Worm (Caenorhabditis elegans): ENCODE measurements around the gene C17G10.13.
A peak's percentile ranks its signal among the peaks of the same experiment; 100 is the strongest.

C17G10.13 gene

ce11 chrII:5544145-5544515 is 45.5 kb downstream of the C17G10.13 start (continued):
- TF ChIP-seq daf-12 (tag; optimal IDR thresholded peaks at IDR 0.05) (no peak), nhr-6 (tag; optimal IDR thresholded peaks at IDR 0.05) (no peak), nhr-111 (GFP tag; optimal IDR thresholded peaks at IDR 0.05) (no peak), F37D6.2 (tag; optimal IDR thresholded peaks at IDR 0.05) (no peak), spr-3 (GFP tag; optimal IDR thresholded peaks at IDR 0.05) (no peak), aly-2 (tag; optimal IDR thresholded peaks at IDR 0.05) (no peak), attf-4 (tag; optimal IDR thresholded peaks at IDR 0.05) (no peak), egl-27 (tag; optimal IDR thresholded peaks at IDR 0.05) (peak; percentile 48), cey-2 (tag; optimal IDR thresholded peaks at IDR 0.05; ENCODE audit: borderline replicate concordance, insufficient read depth) (no peak), ceh-32 (tag; optimal IDR thresholded peaks at IDR 0.05; ENCODE audit: poor library complexity) (no peak), lsy-2 (tag; optimal IDR thresholded peaks at IDR 0.05) (peak; percentile 0 to 83), R02D3.7 (tag; optimal IDR thresholded peaks at IDR 0.05) (no peak), saeg-2 (GFP tag; IDR thresholded peaks at IDR 0.05) (peak; percentile 47; the same call in 1 of the 2 replicates), rbr-2 (tag; optimal IDR thresholded peaks at IDR 0.05) (no peak), lin-38 (GFP tag; IDR thresholded peaks at IDR 0.05) (0 out of 2 replicates have a peak, but pooled peaks have one; percentile 4), ceh-62 (tag; optimal IDR thresholded peaks at IDR 0.05) (no peak), lin-13 (GFP tag; optimal IDR thresholded peaks at IDR 0.05) (peak; percentile 57), zag-1 (tag; optimal IDR thresholded peaks at IDR 0.05) (no peak), nhr-11 (tag; optimal IDR thresholded peaks at IDR 0.05) (peak; percentile 62), T26A8.4 (GFP tag; IDR thresholded peaks at IDR 0.05) (peak; percentile 4), zfp-3 (GFP tag; conservative IDR thresholded peaks at IDR 0.05) (no peak), jun-1 (tag; optimal IDR thresholded peaks at IDR 0.05) (no peak), ceh-44 (GFP tag; IDR thresholded peaks at IDR 0.05) (no peak), gei-8 (GFP tag; optimal IDR thresholded peaks at IDR 0.05) (no peak), hlh-11 (tag; optimal IDR thresholded peaks at IDR 0.05) (peak; percentile 77), unc-39 (tag; optimal IDR thresholded peaks at IDR 0.05) (no peak), mxl-3 (GFP tag; optimal IDR thresholded peaks at IDR 0.05) (no peak), mxl-2 (GFP tag; conservative IDR thresholded peaks at IDR 0.05) (peak; percentile 60; the same call in 1 of the 2 replicates), php-3 (GFP tag; IDR thresholded peaks at IDR 0.05) (peak; percentile 36; the same call in 1 of the 2 replicates), ceh-82 (tag; optimal IDR thresholded peaks at IDR 0.05) (no peak), ZK337.2 (GFP tag; IDR thresholded peaks at IDR 0.05) (no peak), ces-1 (GFP tag; optimal IDR thresholded peaks at IDR 0.05) (no peak), tag-97 (GFP tag; IDR thresholded peaks at IDR 0.05) (no peak), lin-29 (GFP tag; IDR thresholded peaks at IDR 0.05) (no peak), set-16 (GFP tag; IDR thresholded peaks at IDR 0.05) (no peak), unc-62 (GFP tag; optimal IDR thresholded peaks at IDR 0.05 in 1 of 2) (peak in 1 of 2 experiments; percentile 95), unc-62 (tag; optimal IDR thresholded peaks at IDR 0.05) (no peak), ctbp-1 (GFP tag; IDR thresholded peaks at IDR 0.05) (0 out of 2 replicates have a peak, but pooled peaks have one; percentile 17), hlh-30 (tag; optimal IDR thresholded peaks at IDR 0.05; ENCODE audit: insufficient read depth) (peak; percentile 33), T20F7.1 (GFP tag; optimal IDR thresholded peaks at IDR 0.05) (no peak), Y105C5A.15 (GFP tag; IDR thresholded peaks at IDR 0.05) (no peak), duxl-1 (tag; optimal IDR thresholded peaks at IDR 0.05; ENCODE audit: poor library complexity) (peak; percentile 46), vab-7 (GFP tag; IDR thresholded peaks at IDR 0.05) (peak; percentile 61), nhr-77 (tag; optimal IDR thresholded peaks at IDR 0.05) (peak; percentile 15), spr-1 (tag; optimal IDR thresholded peaks at IDR 0.05) (no peak), F44E2.7 (GFP tag; IDR thresholded peaks at IDR 0.05) (no peak), F10B5.3 (tag; optimal IDR thresholded peaks at IDR 0.05) (no peak), F26F4.8 (GFP tag; conservative IDR thresholded peaks at IDR 0.05) (no peak), D1046.2 (GFP tag; IDR thresholded peaks at IDR 0.05) (peak; percentile 59; the same call in 1 of the 2 replicates), ceh-28 (tag; optimal IDR thresholded peaks at IDR 0.05) (no peak), nhr-28 (tag; optimal IDR thresholded peaks at IDR 0.05) (peak; percentile 71), pqm-1 (tag; optimal IDR thresholded peaks at IDR 0.05) (no peak)

All from whole organism, L4 larva.